Worm (Caenorhabditis elegans): Measurements from ENCODE around the gene angl-1.
A peak's percentile ranks its signal among the peaks of the same experiment; 100 is the strongest.

The angl-1 gene

DNA sequence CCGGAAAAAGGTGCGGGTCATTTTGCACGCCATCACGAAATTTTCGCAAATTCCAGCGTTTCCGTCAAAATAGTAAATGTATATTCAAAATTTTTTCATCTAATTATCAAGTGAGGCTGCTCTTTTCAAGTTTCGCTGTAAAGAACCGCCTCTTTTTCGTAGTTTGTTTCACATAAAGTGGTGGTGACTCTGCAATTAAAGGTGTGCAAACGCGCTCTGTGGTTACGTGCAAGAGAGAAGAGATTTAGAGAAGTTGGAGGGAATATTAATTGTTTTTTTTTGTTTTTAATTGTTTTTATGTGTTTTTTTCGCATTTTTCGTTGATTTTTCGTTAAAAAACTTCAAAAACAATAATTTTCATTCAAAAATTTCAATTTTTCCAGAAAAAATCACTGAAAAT lies 19.7 kb downstream of the angl-1 start, which contains the start of gene W02G9.3 (continued):
- TF ChIP-seq ztf-22 (GFP tag; optimal IDR thresholded peaks at IDR 0.05) (no peak), attf-3 (GFP tag; conservative IDR thresholded peaks at IDR 0.05) (peak; percentile 44; the same call in 1 of the 2 replicates), nhr-120 (GFP tag; IDR thresholded peaks at IDR 0.05) (no peak), hrde-1 (tag; optimal IDR thresholded peaks at IDR 0.05; ENCODE audit: borderline replicate concordance) (no peak), cebp-2 (GFP tag; IDR thresholded peaks at IDR 0.05) (no peak), Y95B8A.8 (GFP tag; IDR thresholded peaks at IDR 0.05) (no peak), atf-7 (tag; optimal IDR thresholded peaks at IDR 0.05) (no peak), ceh-27 (GFP tag; optimal IDR thresholded peaks at IDR 0.05) (peak; percentile 51), nhr-27 (tag; optimal IDR thresholded peaks at IDR 0.05) (no peak), dpff-1 (tag; optimal IDR thresholded peaks at IDR 0.05) (no peak), hsf-1 (GFP tag; IDR thresholded peaks at IDR 0.05) (no peak), cebp-1 (GFP tag; IDR thresholded peaks at IDR 0.05) (no peak), cebp-1 (tag; optimal IDR thresholded peaks at IDR 0.05) (peak; percentile 41), ztf-26 (tag; optimal IDR thresholded peaks at IDR 0.05) (no peak), F22D6.2 (tag; optimal IDR thresholded peaks at IDR 0.05) (no peak), let-607 (tag; optimal IDR thresholded peaks at IDR 0.05) (peak in 1 of 2 experiments; percentile 15), K12H6.12 (tag; optimal IDR thresholded peaks at IDR 0.05) (peak; percentile 48), lin-40 (tag; optimal IDR thresholded peaks at IDR 0.05) (peak; percentile 40), ztf-3 (GFP tag; optimal IDR thresholded peaks at IDR 0.05) (no peak), F23B12.7 (tag; optimal IDR thresholded peaks at IDR 0.05; ENCODE audit: insufficient read depth) (peak; percentile 60), sea-2 (GFP tag; IDR thresholded peaks at IDR 0.05) (no peak), bed-2 (GFP tag; IDR thresholded peaks at IDR 0.05) (no peak), B0336.3 (GFP tag; IDR thresholded peaks at IDR 0.05) (no peak), snpc-1.3 (tag; optimal IDR thresholded peaks at IDR 0.05; ENCODE audit: insufficient read depth) (peak; percentile 55), F37B4.10 (GFP tag; IDR thresholded peaks at IDR 0.05) (no peak), lin-26 (GFP tag; IDR thresholded peaks at IDR 0.05) (no peak), Y53F4B.3 (GFP tag; IDR thresholded peaks at IDR 0.05) (no peak), tlf-1 (GFP tag; optimal IDR thresholded peaks at IDR 0.05) (no peak), mxl-1 (tag; optimal IDR thresholded peaks at IDR 0.05) (no peak), rec-8 (tag; optimal IDR thresholded peaks at IDR 0.05) (no peak), madf-6 (GFP tag; IDR thresholded peaks at IDR 0.05) (peak; percentile 77), mcd-1 (GFP tag; IDR thresholded peaks at IDR 0.05) (peak; percentile 95), lin-54 (GFP tag; optimal IDR thresholded peaks at IDR 0.05) (peak; percentile 73), dpl-1 (GFP tag; optimal IDR thresholded peaks at IDR 0.05) (peak; percentile 57), attf-6 (GFP tag; IDR thresholded peaks at IDR 0.05) (0 out of 2 replicates have a peak, but pooled peaks have one; percentile 13), hmg-1.2 (GFP tag; IDR thresholded peaks at IDR 0.05) (peak; percentile 99), him-1 (tag; optimal IDR thresholded peaks at IDR 0.05) (peak; percentile 1), B0019.2 (GFP tag; conservative IDR thresholded peaks at IDR 0.05) (no peak), attf-5 (GFP tag; optimal IDR thresholded peaks at IDR 0.05) (peak; percentile 72), tbx-9 (tag; optimal IDR thresholded peaks at IDR 0.05; ENCODE audit: borderline replicate concordance) (no peak)

DNA sequence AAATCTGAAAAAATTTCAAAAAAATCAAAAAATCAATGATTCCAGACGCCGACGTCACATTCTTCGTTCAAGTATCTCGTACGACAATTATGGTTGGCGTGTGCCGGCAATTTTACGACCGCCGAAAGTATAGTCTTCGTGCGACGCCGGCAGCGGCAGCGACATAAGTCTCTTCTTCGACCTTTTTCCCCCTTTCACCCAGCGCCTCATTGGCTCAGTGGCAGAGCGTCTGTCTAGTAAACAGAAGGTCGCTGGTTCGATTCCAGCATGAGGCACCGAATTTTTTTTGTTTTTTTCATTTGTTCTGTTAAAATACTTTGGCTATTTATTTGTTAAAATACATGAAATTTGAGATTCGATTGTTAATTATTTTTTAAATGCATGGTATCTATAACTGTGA lies 20.9 kb downstream of the angl-1 start:
- TF ChIP-seq gei-17 (GFP tag; optimal IDR thresholded peaks at IDR 0.05) (no peak), die-1 (tag; optimal IDR thresholded peaks at IDR 0.05) (peak; percentile 67), T26A5.8 (tag; optimal IDR thresholded peaks at IDR 0.05) (no peak), fkh-3 (tag; optimal IDR thresholded peaks at IDR 0.05) (no peak), dpff-1 (tag; optimal IDR thresholded peaks at IDR 0.05) (no peak), F22D6.2 (tag; optimal IDR thresholded peaks at IDR 0.05) (no peak), mes-4 (tag; optimal IDR thresholded peaks at IDR 0.05) (no peak), hmg-20 (GFP tag; IDR thresholded peaks at IDR 0.05) (0 out of 2 replicates have a peak, but pooled peaks have one; percentile 37), let-526 (GFP tag; IDR thresholded peaks at IDR 0.05) (no peak), madf-6 (GFP tag; IDR thresholded peaks at IDR 0.05) (peak; percentile 60; the same call in 1 of the 2 replicates), nfya-2 (GFP tag; IDR thresholded peaks at IDR 0.05) (no peak), T07F8.4 (tag; optimal IDR thresholded peaks at IDR 0.05) (peak; percentile 57), Y53G8AR.9 (GFP tag; conservative IDR thresholded peaks at IDR 0.05) (no peak), hrde-1 (tag; optimal IDR thresholded peaks at IDR 0.05; ENCODE audit: borderline replicate concordance) (no peak)

Data from whole organism, young adult.